Fruit fly (Drosophila melanogaster): ENCODE measurements around the gene Vps39.

dm6 chr3R:18252578-18252977 lies 21.7 kb downstream of the Vps39 start, which contains the start of gene CG12320:
- TF ChIP-seq Dfd (GFP tag; optimal IDR thresholded peaks at IDR 0.05) = no peak
- TF ChIP-seq CrebA (GFP tag; optimal IDR thresholded peaks at IDR 0.05; ENCODE audit: borderline replicate concordance) = no peak
- no peak for TF ChIP-seq fru (GFP tag; optimal IDR thresholded peaks at IDR 0.05)
- no peak for TF ChIP-seq usp (GFP tag; optimal IDR thresholded peaks at IDR 0.05)
- TF ChIP-seq woc (GFP tag; optimal IDR thresholded peaks at IDR 0.05) = no peak
- TF ChIP-seq Myc (optimal IDR thresholded peaks at IDR 0.05) = no peak

All from whole organism, wandering third instar larva.